Fruit fly (Drosophila melanogaster) ovary, adult (tissue): ENCODE measurements around the gene Nop56.
A peak's percentile ranks its signal among the peaks of the same experiment; 100 is the strongest.

ENCODE experiments used
- CG17801 ChIP-seq: fragments of 200-800 bp; optimal IDR thresholded peaks from 2 replicates; lab custom pipeline; 2019; ENCODE audit warnings: missing biosample characterization, mild to moderate bottlenecking, missing genetic modification characterization, moderate library complexity; ENCODE audit not compliant: partially characterized antibody

The Nop56 gene

DNA sequence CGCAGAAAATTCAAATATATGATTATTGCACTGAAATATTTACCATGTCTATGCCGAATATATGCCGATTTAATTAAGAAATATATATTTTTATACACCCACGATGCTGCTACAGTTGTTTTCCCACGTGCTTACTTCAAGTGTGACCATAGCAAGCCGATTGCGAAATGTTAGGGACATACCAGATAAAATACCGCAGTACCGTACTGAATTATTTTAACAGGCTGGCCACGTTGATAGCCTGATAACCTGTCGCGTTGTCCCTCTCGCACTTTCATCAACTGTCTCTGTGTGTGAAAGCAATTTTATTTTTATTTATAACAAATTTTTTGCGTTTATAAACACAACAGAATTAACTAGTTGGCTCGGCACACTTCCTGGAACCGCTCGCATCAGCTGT, at the start of gene Nop56, which contains the start of gene mats:
Gene Nop56 (minus strand): TSS at position 158 of the 400 bp plus-strand sequence.
Gene mats (plus strand): TSS at position 251 of the 400 bp plus-strand sequence.
- peak; percentile 59 for TF ChIP-seq CG17801

DNA sequence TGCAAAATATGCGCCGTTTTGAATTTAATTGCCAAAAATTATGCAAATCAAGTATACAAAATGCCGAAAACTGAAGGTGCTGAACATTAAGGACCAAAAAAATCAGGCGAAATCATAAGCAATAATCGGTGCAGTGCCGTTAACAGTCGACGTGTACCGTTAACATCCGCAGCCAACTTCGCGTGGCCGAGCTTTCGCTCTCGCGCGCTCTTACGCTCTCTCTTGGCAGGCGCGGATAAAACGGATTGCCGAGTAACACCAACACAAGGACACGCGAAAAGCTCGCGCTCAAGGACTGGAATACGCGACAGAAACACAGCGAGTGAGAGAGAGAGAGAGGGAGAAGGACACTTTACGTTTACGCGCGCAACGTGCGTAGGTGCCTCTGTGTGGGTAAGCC, 49.2 kb upstream of the Nop56 start:
- TF ChIP-seq CG17801, result no peak

DNA sequence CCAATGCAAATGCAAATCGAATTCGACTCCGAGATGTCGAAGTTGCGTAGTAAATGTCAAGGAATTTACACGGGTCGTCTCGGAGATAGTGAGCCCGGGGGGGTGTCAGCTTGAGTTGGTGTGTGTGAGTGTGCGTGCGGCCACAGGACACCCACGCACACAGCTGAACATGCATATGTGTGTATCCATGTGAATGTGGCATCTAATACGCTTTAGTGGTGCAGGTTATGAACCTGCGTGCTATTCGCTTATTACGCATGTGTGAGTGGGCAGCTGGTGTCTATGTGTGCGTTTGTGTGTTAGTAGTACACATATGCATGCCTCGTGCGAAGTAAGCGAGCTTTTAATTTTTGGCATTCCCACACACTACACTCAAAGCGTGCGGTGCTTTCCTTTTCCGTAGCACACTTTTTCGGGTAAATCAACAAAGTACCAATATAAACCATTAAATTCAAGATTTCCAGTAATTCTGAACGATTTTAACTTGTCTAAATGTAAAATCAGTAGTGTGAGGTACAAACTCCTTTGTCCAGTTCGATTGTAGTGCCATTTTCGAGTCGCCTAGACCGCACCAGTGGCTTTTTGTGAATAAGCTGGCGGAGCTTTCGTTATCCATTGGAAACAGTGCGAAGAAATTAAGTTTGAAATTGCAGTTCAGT, 48.1 kb upstream of the Nop56 start:
- TF ChIP-seq CG17801, result no peak

DNA sequence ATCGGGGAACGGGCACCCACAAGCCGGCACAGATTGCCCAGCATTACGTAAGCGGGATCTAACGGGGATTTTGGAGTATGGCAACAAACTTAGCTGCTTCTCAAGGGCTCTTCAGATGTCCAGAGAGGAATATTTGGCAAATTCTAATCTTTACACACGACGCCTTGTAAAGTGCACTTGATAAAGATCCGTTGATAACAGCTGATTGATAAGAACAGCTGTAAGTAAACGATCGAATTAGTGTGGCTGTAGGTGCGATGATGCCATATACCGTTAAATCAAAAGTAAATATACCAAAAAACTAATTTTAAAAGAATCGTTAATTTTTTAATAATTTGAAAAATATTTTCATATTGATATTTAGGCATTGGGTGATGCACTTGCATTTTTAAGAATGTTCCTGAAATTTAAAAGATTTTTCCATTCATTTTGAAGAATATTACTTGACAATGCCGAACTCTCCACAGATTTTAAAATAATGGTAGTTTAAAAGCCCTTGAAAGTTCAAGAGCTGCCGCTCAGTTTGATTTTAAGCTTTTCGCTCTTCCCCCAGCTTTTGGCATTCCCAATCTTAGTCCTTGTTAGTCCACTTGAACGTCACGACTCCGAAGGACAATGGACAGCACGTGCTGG, 47.2 kb upstream of the Nop56 start, which contains the start of the genes CG5377 and Nrx-1:
Gene CG5377 (minus strand): TSS at position 219 of the 633 bp plus-strand sequence.
Gene Nrx-1 (plus strand): TSS at position 574 of the 633 bp plus-strand sequence.
- TF ChIP-seq CG17801, result peak; percentile 32

DNA sequence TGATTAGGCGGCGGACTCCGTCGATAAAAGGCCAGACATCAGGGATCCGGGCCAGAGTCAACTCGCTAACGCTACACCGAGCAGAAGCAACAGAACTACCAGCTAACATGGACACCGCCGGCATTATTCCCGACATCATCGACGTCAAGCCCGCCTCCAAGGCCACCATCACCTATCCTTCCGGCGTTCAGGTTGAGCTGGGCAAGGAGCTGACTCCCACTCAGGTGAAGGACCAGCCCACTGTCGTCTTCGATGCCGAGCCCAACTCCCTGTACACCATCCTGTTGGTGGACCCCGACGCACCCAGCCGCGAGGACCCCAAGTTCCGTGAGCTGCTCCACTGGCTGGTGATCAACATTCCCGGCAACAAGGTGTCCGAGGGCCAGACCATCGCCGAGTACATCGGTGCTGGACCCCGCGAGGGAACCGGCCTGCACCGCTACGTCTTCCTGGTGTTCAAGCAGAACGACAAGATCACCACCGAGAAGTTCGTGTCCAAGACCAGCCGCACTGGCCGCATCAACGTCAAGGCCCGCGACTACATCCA, 45.2 kb upstream of the Nop56 start, which contains the start of gene Pebp1:
Gene Pebp1 (plus strand): TSS at position 51 of the 547 bp plus-strand sequence.
- no peak for TF ChIP-seq CG17801

DNA sequence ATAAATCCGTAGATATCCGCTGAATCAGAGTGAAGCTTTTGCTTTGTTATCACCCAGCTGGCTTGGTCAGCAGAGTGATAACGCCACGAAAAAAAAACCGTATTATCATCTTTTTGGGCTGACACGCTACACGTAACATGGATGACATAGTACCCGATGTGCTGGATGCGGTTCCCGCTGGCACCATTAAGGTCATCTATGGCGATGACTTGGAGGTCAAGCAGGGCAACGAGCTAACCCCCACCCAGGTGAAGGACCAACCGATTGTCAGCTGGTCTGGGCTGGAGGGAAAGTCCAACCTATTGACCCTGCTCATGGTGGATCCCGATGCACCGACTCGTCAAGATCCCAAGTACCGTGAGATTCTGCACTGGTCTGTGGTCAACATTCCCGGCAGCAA, 44.3 kb upstream of the Nop56 start:
- TF ChIP-seq CG17801, result no peak

DNA sequence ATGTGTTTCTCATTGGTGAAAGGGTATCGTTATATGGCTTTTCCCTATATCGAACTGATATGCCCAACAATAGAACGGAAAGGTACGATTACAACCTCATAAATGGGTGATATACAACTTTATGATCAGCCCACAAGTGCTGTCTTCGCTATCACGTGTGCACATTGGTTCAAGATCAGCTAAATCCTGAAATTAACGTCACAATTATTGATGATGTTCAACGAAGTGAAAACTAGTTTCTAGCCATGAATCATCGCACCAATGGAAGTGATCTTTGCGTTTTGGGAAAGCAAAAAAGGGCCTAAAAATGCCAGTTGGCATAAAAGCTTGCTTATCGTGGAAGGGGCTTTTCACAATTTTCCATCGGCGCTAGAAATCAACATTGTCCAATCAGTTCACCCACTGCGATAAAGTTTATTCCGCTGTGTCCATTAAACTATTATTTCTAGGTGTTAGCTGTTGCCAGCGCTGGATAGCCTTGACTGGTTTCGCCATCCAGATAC, 43.8 kb upstream of the Nop56 start, which contains the start of gene CG7054:
Gene CG7054 (plus strand): TSS at position 375 of the 503 bp plus-strand sequence.
- peak; percentile 49 for TF ChIP-seq CG17801

DNA sequence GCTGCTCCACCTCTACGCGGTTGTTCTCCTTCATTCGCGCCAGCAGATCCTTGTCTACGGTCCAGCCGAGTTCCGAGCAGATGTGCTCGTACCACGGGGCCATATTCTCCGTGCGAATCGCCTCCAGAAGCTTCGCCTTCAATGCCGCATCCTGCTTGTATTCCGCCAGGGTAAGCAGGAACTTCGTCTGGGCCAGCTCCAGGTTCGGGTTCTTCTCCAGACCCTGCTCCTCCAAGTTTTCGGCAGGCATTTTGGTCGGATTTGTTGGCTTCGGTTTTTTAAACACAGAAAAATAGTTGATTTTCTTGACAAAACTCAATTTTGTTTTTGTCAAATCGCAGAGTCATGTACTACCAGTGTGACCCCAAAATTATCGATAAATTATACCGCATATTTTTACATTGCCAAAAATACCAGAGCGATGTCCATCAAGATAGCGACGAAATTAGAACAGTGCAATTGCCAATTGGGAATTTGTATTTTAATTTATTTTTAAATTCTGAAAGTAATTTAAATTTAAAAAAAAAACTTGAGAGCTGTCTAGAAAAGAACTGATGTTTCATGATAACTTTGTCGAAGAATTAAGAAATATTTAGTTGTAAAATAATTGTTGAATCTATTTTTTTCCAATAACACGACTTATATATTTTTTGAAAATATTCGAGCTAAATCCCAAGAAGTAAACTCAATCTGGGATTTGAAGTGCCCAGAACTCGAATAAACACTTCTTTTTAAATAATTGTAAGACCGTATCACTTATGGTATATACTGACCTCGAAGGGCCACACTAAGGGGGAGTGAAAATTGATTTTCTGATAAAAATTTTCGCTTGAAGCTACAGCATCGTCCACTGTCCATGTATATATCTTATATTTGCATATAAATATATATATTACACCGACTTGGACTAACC, 41.1 kb upstream of the Nop56 start, which contains the start of the genes Rpn7 and AP-2mu:
Gene Rpn7 (minus strand): TSS at position 382 of the 913 bp plus-strand sequence.
Gene AP-2mu (plus strand): TSS at position 783 of the 913 bp plus-strand sequence.
- no peak for TF ChIP-seq CG17801

DNA sequence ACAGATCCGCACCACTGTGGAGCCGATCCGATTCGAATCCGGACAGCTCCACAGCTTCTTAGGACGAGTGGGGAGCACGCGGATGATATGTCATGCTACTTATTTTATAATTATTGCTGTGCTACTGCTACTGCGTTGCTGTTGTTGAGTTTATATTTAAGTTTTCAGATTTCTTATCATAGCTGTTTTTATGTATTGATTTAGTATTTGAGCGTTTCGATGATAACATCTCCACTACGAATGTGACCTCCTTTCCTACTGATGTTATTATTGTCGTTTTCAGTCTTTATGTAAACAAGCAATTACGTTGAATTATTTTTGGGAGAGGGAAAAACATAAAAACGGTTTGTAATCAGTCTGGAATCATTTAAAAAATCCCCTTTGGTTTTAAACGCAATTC, 35.1 kb upstream of the Nop56 start:
- no peak for TF ChIP-seq CG17801

DNA sequence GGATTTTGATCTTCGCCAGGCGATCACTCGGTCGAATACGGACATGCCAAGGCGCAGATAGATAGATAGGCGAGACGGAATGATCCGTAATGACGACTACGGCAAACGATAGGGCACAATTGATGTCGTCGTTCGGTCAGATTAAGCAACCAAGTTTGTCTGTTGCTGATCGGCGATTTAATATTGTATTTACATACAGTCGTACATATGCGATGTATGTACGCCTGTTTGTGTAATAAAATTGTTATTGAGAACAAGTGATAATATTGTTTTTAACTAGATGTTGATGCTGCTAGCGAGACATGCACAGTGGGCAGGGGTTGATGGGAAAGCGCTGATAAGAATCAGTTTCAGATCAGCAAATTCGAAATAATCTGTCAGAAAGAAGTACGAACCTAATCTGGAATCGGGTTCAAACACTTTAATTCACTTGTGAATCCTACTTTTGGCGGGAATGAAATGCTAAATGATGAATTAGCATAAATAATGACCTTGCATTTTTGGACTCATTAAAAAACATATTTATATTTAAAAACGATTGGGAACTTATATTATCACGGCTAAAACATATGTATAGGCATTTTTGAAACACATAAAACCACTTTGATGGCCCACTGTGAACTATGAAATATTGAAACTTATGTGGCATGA, 34.6 kb upstream of the Nop56 start:
- TF ChIP-seq CG17801, result no peak

DNA sequence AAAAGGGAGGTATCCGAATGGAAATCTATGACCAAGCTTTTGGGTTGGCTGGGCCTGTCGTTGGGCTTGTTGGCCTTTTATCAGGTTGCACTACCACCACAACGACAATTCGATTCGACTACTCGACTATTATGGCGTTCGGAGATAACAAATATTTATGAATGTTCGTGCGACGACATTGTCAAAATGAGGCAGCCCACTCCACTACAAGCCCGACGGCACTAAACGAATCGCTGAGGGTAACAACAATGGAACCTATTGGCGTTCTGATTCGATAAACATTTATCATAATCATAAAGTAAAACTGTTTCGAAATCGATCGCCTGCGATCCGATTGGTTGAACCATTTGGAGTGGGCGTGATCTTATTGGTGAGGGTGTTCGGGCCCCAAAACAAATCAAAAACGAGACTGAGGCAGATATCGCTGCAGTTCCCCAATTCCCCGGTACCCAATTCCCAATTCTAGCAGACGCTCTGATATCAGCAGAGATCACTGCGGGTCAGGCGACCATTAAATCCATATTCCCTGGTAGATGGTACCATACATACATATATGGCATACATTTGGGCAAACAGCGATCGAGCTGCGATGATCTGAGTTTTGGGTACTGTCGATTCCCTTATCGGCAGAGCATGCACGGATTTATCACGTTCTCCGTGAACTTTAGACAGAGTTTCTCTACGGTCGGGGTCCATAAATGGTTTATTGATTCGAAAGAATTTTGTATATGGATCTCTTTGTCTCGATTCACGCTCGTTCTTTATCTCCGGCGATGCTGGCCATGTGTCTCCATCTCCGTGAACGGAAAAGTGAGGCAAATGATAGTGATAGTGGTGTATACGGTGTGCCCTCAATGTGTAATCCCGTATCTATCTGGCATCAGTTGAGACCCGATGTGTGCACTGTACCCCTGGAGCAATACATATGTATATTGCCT, 33.8 kb upstream of the Nop56 start:
- no peak for TF ChIP-seq CG17801

DNA sequence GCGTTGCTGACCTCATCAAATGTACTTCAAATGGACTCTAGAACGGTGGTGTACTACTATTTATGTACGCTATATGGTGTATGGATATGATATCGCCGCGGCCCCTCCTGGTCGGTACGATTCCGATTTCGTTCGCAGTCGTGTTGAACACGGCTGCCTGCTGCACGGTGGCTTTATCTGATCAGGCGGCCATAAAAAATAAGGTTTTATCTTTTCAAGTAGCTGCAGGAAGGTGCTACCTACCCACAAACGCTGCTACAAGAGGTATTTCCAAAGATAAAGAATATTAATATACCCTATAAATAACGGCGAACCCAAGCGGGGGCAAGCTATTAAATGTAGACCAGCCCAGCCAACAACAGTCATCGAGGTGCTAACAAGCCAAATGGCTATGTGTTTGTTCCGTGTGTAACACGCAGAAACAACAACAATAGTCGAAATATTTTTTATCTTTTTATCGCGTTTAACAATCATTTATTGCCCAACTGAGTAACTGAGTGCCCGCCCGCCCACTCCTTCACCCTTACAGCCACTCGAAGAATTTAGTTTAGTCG, 29.1 kb upstream of the Nop56 start:
- TF ChIP-seq CG17801, result no peak

DNA sequence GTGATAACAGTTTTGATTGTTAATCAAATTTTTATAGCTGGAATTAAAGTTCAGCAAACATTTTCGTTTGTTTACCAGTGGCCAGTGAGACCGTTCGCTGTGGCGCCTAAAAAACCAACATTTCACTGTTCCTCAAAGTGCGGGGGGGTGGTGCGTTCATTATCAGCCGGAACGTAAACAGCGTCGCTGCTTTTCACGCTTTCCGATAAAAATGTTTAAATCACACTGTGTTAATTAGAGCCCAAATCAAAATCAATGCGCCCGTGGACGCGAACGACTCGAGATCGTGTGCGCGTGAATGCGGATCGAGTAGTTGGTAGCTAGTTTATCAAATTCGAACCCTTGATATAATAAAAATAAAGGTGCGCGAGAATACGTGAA, 27.0 kb upstream of the Nop56 start, which contains the start of gene CG34376:
Gene CG34376 (plus strand): TSS at position 226 of the 381 bp plus-strand sequence.
- peak; percentile 22 for TF ChIP-seq CG17801
